Fruit fly (Drosophila melanogaster): Measurements from ENCODE around the gene Atg4b.

DNA sequence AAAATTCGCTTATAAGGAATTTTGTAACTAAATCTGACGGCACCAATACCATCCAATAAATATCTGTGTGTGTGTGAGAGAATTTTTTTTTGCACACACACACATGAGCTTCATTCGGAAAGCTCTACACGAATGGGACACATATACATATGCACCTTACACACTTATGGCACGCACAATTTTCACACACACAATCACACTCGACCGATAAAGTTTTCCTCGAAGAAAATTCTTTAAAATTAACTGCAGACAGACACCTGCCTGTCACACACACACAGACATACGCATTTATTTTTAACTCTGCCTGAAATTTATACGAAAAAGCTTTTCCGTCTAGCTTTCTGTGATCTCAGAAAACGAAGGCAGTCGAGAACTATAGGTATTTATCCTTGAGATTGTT, 46.0 kb downstream of the Atg4b start:
- TF ChIP-seq CG10431 (GFP tag; optimal IDR thresholded peaks at IDR 0.05) (no peak), CG31388 (GFP tag; optimal IDR thresholded peaks at IDR 0.05) (no peak), zf30C (GFP tag; optimal IDR thresholded peaks at IDR 0.05) (no peak), bigmax (GFP tag; optimal IDR thresholded peaks at IDR 0.05) (no peak)
